Fruit fly (Drosophila melanogaster): ENCODE measurements around the gene CG5567.

DNA sequence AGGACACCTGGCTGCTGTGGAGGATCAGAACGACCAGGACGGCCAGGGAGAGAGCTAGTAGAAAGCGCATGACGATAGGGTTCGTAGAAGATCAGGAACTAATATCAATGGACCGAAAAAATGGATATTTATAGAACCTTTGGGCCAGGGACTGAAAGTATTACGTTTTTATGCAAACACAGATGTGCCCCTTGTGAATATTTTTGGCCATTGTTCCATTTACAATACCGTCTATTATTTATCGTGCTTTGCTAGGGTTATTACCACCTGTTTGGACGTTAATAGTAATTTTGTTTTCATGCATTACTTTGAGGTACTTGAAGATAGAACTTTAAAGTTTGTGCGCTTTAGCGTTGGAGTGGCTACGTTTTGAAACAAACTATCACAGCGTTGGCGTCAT is 9.8 kb downstream of the CG5567 start, which contains the start of gene CG32188:
- TF ChIP-seq CG1024 (GFP tag; IDR thresholded peaks at IDR 0.05) (no peak), CG9215 (GFP tag; IDR thresholded peaks at IDR 0.05) (no peak), CG8478 (optimal IDR thresholded peaks at IDR 0.05) (no peak), CG14014 (GFP tag; IDR thresholded peaks at IDR 0.05) (no peak), CG10321 (GFP tag; IDR thresholded peaks at IDR 0.05) (no peak), CG5180 (GFP tag; optimal IDR thresholded peaks at IDR 0.05) (no peak), CG4282 (GFP tag; optimal IDR thresholded peaks at IDR 0.05) (no peak), H2.0 (GFP tag; IDR thresholded peaks at IDR 0.05) (no peak), usp (GFP tag; optimal IDR thresholded peaks at IDR 0.05) (no peak), Eip74EF (GFP tag; optimal IDR thresholded peaks at IDR 0.05) (no peak), HmgD (GFP tag; optimal IDR thresholded peaks at IDR 0.05) (no peak)
